Worm (Caenorhabditis elegans) whole organism, L4 larva: Measurements from ENCODE around the gene spp-1.

ENCODE experiments used
- R02D3.7 ChIP-seq: fragments of 150-350 bp; sonication (generic microtip); optimal IDR thresholded peaks from 3 replicates; lab custom pipeline; 2014; ENCODE audit warnings: missing biosample characterization, missing genetic modification characterization
- Y5F2A.4 ChIP-seq: fragments of 200-800 bp; sonication (Bioruptor generic); optimal IDR thresholded peaks from 2 replicates; lab custom pipeline; 2018; ENCODE audit warnings: mild to moderate bottlenecking, missing genetic modification characterization, missing compliant biosample characterization
- ZK546.5 ChIP-seq, 2 experiments: sonication (generic microtip); optimal IDR thresholded peaks; 2 replicates each; lab custom pipeline; 2017; ENCODE audit warnings: missing biosample characterization in 2 of 2, missing genetic modification characterization in 2 of 2
- aha-1 ChIP-seq: fragments of 150-350 bp; peaks from one replicate; lab custom pipeline; 2014; ENCODE audit warnings: missing biosample characterization, missing genetic modification characterization
- attf-4 ChIP-seq: sonication (generic microtip); optimal IDR thresholded peaks from 3 replicates; lab custom pipeline; 2017; ENCODE audit warnings: missing biosample characterization, missing genetic modification characterization
- cey-2 ChIP-seq: sonication (generic microtip); optimal IDR thresholded peaks from 3 replicates; lab custom pipeline; 2017; ENCODE audit warnings: missing genetic modification characterization, mild to moderate bottlenecking, missing compliant biosample characterization, antibody characterized with exemption, borderline replicate concordance; ENCODE audit not compliant: insufficient read depth
- ctbp-1 ChIP-seq: fragments of 200-800 bp; sonication (Bioruptor generic); IDR thresholded peaks from 2 replicates; pipeline ENCODE4 v1.3.6; 2022; ENCODE audit warnings: missing genetic modification reagents, missing genetic modification characterization, missing compliant biosample characterization
- daf-16 ChIP-seq, 3 experiments: sonication (generic microtip); optimal IDR thresholded peaks; 2 replicates each; lab custom pipeline; 2016 to 2017; ENCODE audit warnings: missing genetic modification characterization in 3 of 3, missing genetic modification reagents in 3 of 3, mild to moderate bottlenecking in 2 of 3, missing compliant biosample characterization in 2 of 3, missing biosample characterization in 1 of 3, moderate library complexity in 1 of 3
- daf-19 ChIP-seq: fragments of 200-800 bp; sonication (Bioruptor generic); conservative IDR thresholded peaks from 2 replicates; pipeline ENCODE4 v1.3.6; 2022; ENCODE audit warnings: missing genetic modification characterization, missing compliant biosample characterization
- dmd-6 ChIP-seq: fragments of 200-800 bp; sonication (Bioruptor generic); IDR thresholded peaks from 2 replicates; pipeline ENCODE4 v1.3.6; 2022; ENCODE audit warnings: missing genetic modification reagents, missing genetic modification characterization, missing compliant biosample characterization
- dmd-9 ChIP-seq: fragments of 200-800 bp; sonication (Bioruptor generic); IDR thresholded peaks from 2 replicates; pipeline ENCODE4 v1.3.6; 2022; ENCODE audit warnings: missing genetic modification reagents, missing genetic modification characterization, missing compliant biosample characterization
- dpl-1 ChIP-seq: fragments of 150-350 bp; optimal IDR thresholded peaks from 2 replicates; lab custom pipeline; 2014; ENCODE audit warnings: missing biosample characterization, missing genetic modification reagents, missing genetic modification characterization
- duxl-1 ChIP-seq: sonication (generic microtip); optimal IDR thresholded peaks from 2 replicates; lab custom pipeline; 2016; ENCODE audit warnings: mild to moderate bottlenecking, missing genetic modification characterization, moderate library complexity, missing compliant biosample characterization; ENCODE audit not compliant: poor library complexity
- dve-1 ChIP-seq: sonication (generic microtip); optimal IDR thresholded peaks from 2 replicates; lab custom pipeline; 2017; ENCODE audit warnings: antibody characterized with exemption, mild to moderate bottlenecking, missing genetic modification characterization, missing compliant biosample characterization; ENCODE audit not compliant: insufficient read depth
- egl-27 ChIP-seq: sonication (generic microtip); optimal IDR thresholded peaks from 3 replicates; lab custom pipeline; 2017; ENCODE audit warnings: missing biosample characterization, missing genetic modification reagents, missing genetic modification characterization
- fkh-10 ChIP-seq: fragments of 150-350 bp; optimal IDR thresholded peaks from 2 replicates; lab custom pipeline; 2014; ENCODE audit warnings: missing biosample characterization, missing genetic modification reagents, missing genetic modification characterization
- hif-1 ChIP-seq, 2 experiments: sonication (generic microtip); optimal IDR thresholded peaks; 2 replicates each; lab custom pipeline; 2016 to 2017; ENCODE audit warnings: missing compliant biosample characterization in 2 of 2, missing genetic modification characterization in 2 of 2, missing genetic modification reagents in 2 of 2, missing genotype in 2 of 2, mild to moderate bottlenecking in 1 of 2
- hlh-11 ChIP-seq: fragments of 200-800 bp; sonication (Bioruptor generic); optimal IDR thresholded peaks from 2 replicates; lab custom pipeline; 2018; ENCODE audit warnings: mild to moderate bottlenecking, missing genetic modification characterization, missing compliant biosample characterization
- hlh-30 ChIP-seq: sonication (generic microtip); optimal IDR thresholded peaks from 2 replicates; lab custom pipeline; 2017; ENCODE audit warnings: antibody characterized with exemption, mild to moderate bottlenecking, missing genetic modification characterization, missing compliant biosample characterization; ENCODE audit not compliant: insufficient read depth
- hmg-1.1 ChIP-seq: fragments of 200-800 bp; sonication (Bioruptor generic); IDR thresholded peaks from 2 replicates; pipeline ENCODE4 v1.3.6; 2022; ENCODE audit warnings: missing genetic modification reagents, missing genetic modification characterization, missing compliant biosample characterization
- jun-1 ChIP-seq: fragments of 150-350 bp; optimal IDR thresholded peaks from 2 replicates; lab custom pipeline; 2014; ENCODE audit warnings: missing biosample characterization, missing genetic modification reagents, missing genetic modification characterization
- lim-7 ChIP-seq: fragments of 200-800 bp; sonication (Bioruptor generic); IDR thresholded peaks from 2 replicates; pipeline ENCODE4 v1.3.6; 2022; ENCODE audit warnings: missing genetic modification characterization, missing compliant biosample characterization
- lin-38 ChIP-seq: fragments of 200-800 bp; sonication (Bioruptor generic); IDR thresholded peaks from 2 replicates; pipeline ENCODE4 v1.3.6; 2022; ENCODE audit warnings: missing genetic modification reagents, missing genetic modification characterization, missing compliant biosample characterization
- lin-39 ChIP-seq: fragments of 150-350 bp; optimal IDR thresholded peaks from 2 replicates; lab custom pipeline; 2014; ENCODE audit warnings: missing biosample characterization, missing genetic modification reagents, missing genetic modification characterization
- lsy-2 ChIP-seq, 2 experiments: fragments of 150-350 bp in 1 of 2; sonication (generic microtip) in 1 of 2; optimal IDR thresholded peaks; 2 replicates each; lab custom pipeline; 2014 to 2017; ENCODE audit warnings: missing biosample characterization in 2 of 2, missing genetic modification characterization in 2 of 2
- madf-5 ChIP-seq, 2 experiments: fragments of 200-800 bp; sonication (Bioruptor generic); IDR thresholded peaks; 2 replicates each; pipeline ENCODE4 v1.3.6; 2022; ENCODE audit warnings: missing compliant biosample characterization in 2 of 2, missing genetic modification characterization in 2 of 2
- mdt-29 ChIP-seq: fragments of 200-800 bp; sonication (Bioruptor generic); IDR thresholded peaks from 2 replicates; pipeline ENCODE4 v1.3.6; 2022; ENCODE audit warnings: missing genetic modification reagents, missing genetic modification characterization, missing compliant biosample characterization
- mep-1 ChIP-seq: fragments of 150-350 bp; sonication (generic microtip); optimal IDR thresholded peaks from 3 replicates; lab custom pipeline; 2014; ENCODE audit warnings: missing biosample characterization, missing genetic modification characterization
- mes-2 ChIP-seq: sonication (generic microtip); optimal IDR thresholded peaks from 2 replicates; lab custom pipeline; 2016; ENCODE audit warnings: missing genotype, mild to moderate bottlenecking, missing genetic modification characterization, missing compliant biosample characterization; ENCODE audit not compliant: poor library complexity, severe bottlenecking
- nhr-11 ChIP-seq: fragments of 150-350 bp; optimal IDR thresholded peaks from 2 replicates; lab custom pipeline; 2014; ENCODE audit warnings: missing biosample characterization, missing genetic modification characterization
- nhr-25 ChIP-seq: sonication (generic microtip); optimal IDR thresholded peaks from 2 replicates; lab custom pipeline; 2017; ENCODE audit warnings: missing genetic modification characterization, mild to moderate bottlenecking, missing compliant biosample characterization, antibody characterized with exemption, moderate library complexity, borderline replicate concordance; ENCODE audit not compliant: insufficient read depth
- nhr-28 ChIP-seq: fragments of 150-350 bp; optimal IDR thresholded peaks from 2 replicates; lab custom pipeline; 2014; ENCODE audit warnings: missing biosample characterization, missing genetic modification characterization
- nhr-48 ChIP-seq: sonication (generic microtip); optimal IDR thresholded peaks from 2 replicates; lab custom pipeline; 2016; ENCODE audit warnings: mild to moderate bottlenecking, missing genetic modification characterization, missing compliant biosample characterization
- nhr-6 ChIP-seq: fragments of 150-350 bp; optimal IDR thresholded peaks from 2 replicates; lab custom pipeline; 2014; ENCODE audit warnings: missing biosample characterization, missing genetic modification characterization
- nhr-76 ChIP-seq: fragments of 150-350 bp; optimal IDR thresholded peaks from 2 replicates; lab custom pipeline; 2014; ENCODE audit warnings: missing biosample characterization, missing genetic modification characterization
- nhr-77 ChIP-seq: fragments of 150-350 bp; optimal IDR thresholded peaks from 2 replicates; lab custom pipeline; 2014; ENCODE audit warnings: missing biosample characterization, missing genetic modification characterization
- pha-4 ChIP-seq, 2 experiments: fragments of 150-350 bp in 1 of 2; fragments of 200-800 bp in 1 of 2; sonication (Bioruptor generic) in 1 of 2; IDR thresholded peaks in 1 of 2; optimal IDR thresholded peaks in 1 of 2; 2 replicates each; pipeline versions ENCODE4 v1.3.6 to Lab custom; 2014 to 2022; ENCODE audit warnings: missing genetic modification characterization in 2 of 2, missing genetic modification reagents in 2 of 2, missing biosample characterization in 1 of 2, missing compliant biosample characterization in 1 of 2
- php-3 ChIP-seq: fragments of 200-800 bp; sonication (Bioruptor generic); IDR thresholded peaks from 2 replicates; pipeline ENCODE4 v1.3.6; 2022; ENCODE audit warnings: missing genetic modification reagents, missing genetic modification characterization, missing compliant biosample characterization
- saeg-2 ChIP-seq: fragments of 200-800 bp; sonication (Bioruptor generic); IDR thresholded peaks from 2 replicates; pipeline ENCODE4 v1.3.6; 2022; ENCODE audit warnings: missing genetic modification reagents, missing genetic modification characterization, missing compliant biosample characterization
- tra-1 ChIP-seq: fragments of 200-800 bp; sonication (Bioruptor generic); IDR thresholded peaks from 2 replicates; pipeline ENCODE4 v1.3.6; 2022; ENCODE audit warnings: missing genetic modification reagents, missing genetic modification characterization, missing compliant biosample characterization
- zag-1 ChIP-seq: fragments of 150-350 bp; optimal IDR thresholded peaks from 2 replicates; lab custom pipeline; 2014; ENCODE audit warnings: missing biosample characterization, missing genetic modification characterization

Gene spp-1

DNA sequence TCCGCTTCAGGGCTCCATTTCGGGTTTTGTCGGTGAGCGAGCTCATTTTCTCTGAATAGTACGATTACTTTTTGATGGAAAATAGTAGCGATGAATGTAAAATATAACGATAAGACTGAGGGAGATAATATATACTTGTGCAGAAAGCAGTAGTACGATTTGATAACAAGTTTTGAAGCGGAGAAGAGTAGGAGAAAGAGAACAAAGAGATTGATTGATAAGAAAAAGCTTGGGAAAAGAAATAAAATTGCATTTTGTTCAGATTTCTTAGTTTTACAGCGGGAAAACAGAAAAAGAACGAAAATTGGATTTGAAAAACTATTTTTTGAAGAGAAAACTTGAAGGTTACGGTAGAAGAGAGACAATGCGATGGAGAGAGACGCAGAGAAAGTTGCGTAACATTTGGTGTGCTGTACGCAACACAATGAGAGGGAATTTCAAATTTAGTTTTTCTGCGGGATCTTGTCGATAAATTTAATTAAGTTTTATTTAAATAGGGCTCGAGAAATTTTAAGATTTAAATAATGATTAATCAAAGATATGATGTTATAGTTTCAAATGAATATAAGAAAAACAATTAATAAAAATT lies 2.2 kb upstream of the spp-1 start, which contains the start of gene umps-1:
Gene umps-1 (minus strand): TSS at position 51 of the 589 bp plus-strand sequence.
- peak; percentile 30 for TF ChIP-seq nhr-11 (tag; lab: Kevin White, UChicago)
- peak; percentile 59 for TF ChIP-seq nhr-6 (tag; lab: Kevin White, UChicago)
- no peak for TF ChIP-seq dmd-9 (GFP tag; lab: Robert Waterston, UW)
- peak; percentile 98 for TF ChIP-seq dpl-1 (GFP tag; lab: Kevin White, UChicago)
- TF ChIP-seq zag-1 (tag; lab: Kevin White, UChicago): no peak
- no peak for TF ChIP-seq ctbp-1 (GFP tag; lab: Robert Waterston, UW)
- no peak for TF ChIP-seq fkh-10 (GFP tag; lab: Kevin White, UChicago)
- TF ChIP-seq daf-16 (GFP tag; optimal IDR thresholded peaks at IDR 0.05; lab: Kevin White, UChicago): no peak
- peak; percentile 47 for TF ChIP-seq daf-16 (tag; optimal IDR thresholded peaks at IDR 0.05; lab: Kevin White, UChicago)
- TF ChIP-seq egl-27 (tag; lab: Kevin White, UChicago): no peak
- TF ChIP-seq lin-39 (tag; lab: Kevin White, UChicago): no peak
- TF ChIP-seq nhr-48 (tag; lab: Kevin White, UChicago): no peak
- no peak for TF ChIP-seq lim-7
- TF ChIP-seq lsy-2 (tag; optimal IDR thresholded peaks at IDR 0.05; lab: Kevin White, UChicago): peak; percentile 80 to 99
- peak; percentile 49 for TF ChIP-seq dmd-6 (GFP tag; lab: Robert Waterston, UW)
- TF ChIP-seq cey-2 (tag; lab: Kevin White, UChicago): no peak
- TF ChIP-seq nhr-25 (tag; lab: Kevin White, UChicago): peak; percentile 51
- TF ChIP-seq hlh-30: peak; percentile 64
- peak; percentile 60 for TF ChIP-seq mep-1 (tag; lab: Kevin White, UChicago)
- no peak for TF ChIP-seq attf-4 (tag; lab: Kevin White, UChicago)
- TF ChIP-seq pha-4 (GFP tag; IDR thresholded peaks at IDR 0.05; lab: Robert Waterston, UW): no peak
- no peak for TF ChIP-seq pha-4 (tag; optimal IDR thresholded peaks at IDR 0.05; lab: Kevin White, UChicago)
- TF ChIP-seq hmg-1.1: peak; percentile 35; the same call in 1 of the 2 replicates
- no peak for TF ChIP-seq daf-19 (GFP tag; lab: Robert Waterston, UW)
- TF ChIP-seq madf-5 (GFP tag; IDR thresholded peaks at IDR 0.05; lab: Robert Waterston, UW): no peak
- no peak for TF ChIP-seq R02D3.7 (tag; lab: Kevin White, UChicago)
- TF ChIP-seq duxl-1 (tag; lab: Kevin White, UChicago): no peak
- TF ChIP-seq jun-1 (tag; lab: Kevin White, UChicago): no peak
- TF ChIP-seq php-3 (GFP tag; lab: Robert Waterston, UW): no peak
- TF ChIP-seq dve-1 (tag; lab: Kevin White, UChicago): peak; percentile 60
- no peak for TF ChIP-seq ZK546.5 (tag; optimal IDR thresholded peaks at IDR 0.05; lab: Kevin White, UChicago)
- no peak for TF ChIP-seq saeg-2 (GFP tag; lab: Robert Waterston, UW)
- TF ChIP-seq nhr-76 (tag; lab: Kevin White, UChicago): no peak
- no peak for TF ChIP-seq mdt-29 (GFP tag; lab: Robert Waterston, UW)
- no peak for TF ChIP-seq tra-1 (GFP tag; lab: Robert Waterston, UW)
- peak; percentile 52 for TF ChIP-seq aha-1 (tag; lab: Kevin White, UChicago)
- TF ChIP-seq lin-38: peak; percentile 67
- peak; percentile 84 for TF ChIP-seq mes-2 (tag; lab: Kevin White, UChicago)
- peak; percentile 74 for TF ChIP-seq nhr-28
- peak; percentile 50 for TF ChIP-seq hlh-11 (tag; lab: Kevin White, UChicago)
- no peak for TF ChIP-seq Y5F2A.4 (GFP tag; lab: Kevin White, UChicago)
- peak in 1 of 2 experiments; percentile 34 for TF ChIP-seq hif-1 (tag; optimal IDR thresholded peaks at IDR 0.05; lab: Kevin White, UChicago)
- TF ChIP-seq nhr-77 (tag; lab: Kevin White, UChicago): peak; percentile 40
